Fruit fly (Drosophila melanogaster): ENCODE measurements around the gene disco-r.
A peak's percentile ranks its signal among the peaks of the same experiment; 100 is the strongest.

Gene disco-r

DNA sequence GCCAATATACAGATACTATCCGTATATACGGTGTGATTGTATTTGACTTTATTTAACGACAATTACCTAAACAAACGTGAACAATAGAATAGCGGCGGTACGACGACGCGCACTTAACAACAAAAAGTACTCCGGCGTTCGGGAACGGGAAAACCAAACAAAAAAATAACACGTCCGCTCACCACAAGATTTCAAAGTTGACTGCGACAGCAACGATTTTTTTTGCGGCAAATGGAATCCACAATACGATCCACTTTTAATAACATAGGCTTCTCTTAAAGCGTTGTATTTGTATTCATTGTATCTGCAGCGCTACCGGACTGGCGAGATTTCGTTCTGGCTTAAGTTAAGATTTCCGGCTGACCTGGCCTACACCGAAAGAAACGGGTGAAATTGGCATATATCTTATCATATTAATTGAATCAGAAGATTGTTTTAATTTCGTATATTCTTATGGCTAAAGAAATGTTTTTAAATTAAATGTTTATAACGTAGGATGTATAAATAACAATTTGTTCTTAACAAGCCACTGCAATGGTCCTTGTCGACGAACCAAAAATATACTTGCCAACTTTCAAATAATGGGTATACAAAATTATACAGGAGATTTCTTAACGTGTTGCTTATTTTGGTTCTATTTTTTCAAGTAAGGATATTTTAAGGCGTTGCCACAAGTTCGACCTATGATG, 43.9 kb downstream of the disco-r start, which contains the start of the genes CG42353 and CG42354 (continued):
- TF ChIP-seq grn (GFP tag; optimal IDR thresholded peaks at IDR 0.05) (peak; percentile 18), Rx (GFP tag; IDR thresholded peaks at IDR 0.05) (peak; percentile 88), Antp (GFP tag; optimal IDR thresholded peaks at IDR 0.05) (peak; percentile 67), sisA (GFP tag; IDR thresholded peaks at IDR 0.05) (peak; percentile 94), Hmr (GFP tag; optimal IDR thresholded peaks at IDR 0.05) (peak; percentile 97), corto (GFP tag; optimal IDR thresholded peaks at IDR 0.05) (peak; percentile 45), CG16813 (GFP tag; IDR thresholded peaks at IDR 0.05; ENCODE audit: partially characterized antibody) (no peak), Dek (tag; optimal IDR thresholded peaks at IDR 0.05) (peak; percentile 95), bowl (GFP tag; IDR thresholded peaks at IDR 0.05) (peak; percentile 73; the same call in 1 of the 2 replicates), CG10462 (GFP tag; optimal IDR thresholded peaks at IDR 0.05) (peak; percentile 95), B-H1 (GFP tag; IDR thresholded peaks at IDR 0.05) (peak; percentile 89), Hey (tag; optimal IDR thresholded peaks at IDR 0.05) (peak; percentile 79), onecut (GFP tag; IDR thresholded peaks at IDR 0.05) (peak; percentile 84), so (GFP tag; IDR thresholded peaks at IDR 0.05) (peak; percentile 94), dm (GFP tag; optimal IDR thresholded peaks at IDR 0.05) (peak; percentile 88), ind (GFP tag; optimal IDR thresholded peaks at IDR 0.05) (peak; percentile 95), CkIIα-i1 (GFP tag; IDR thresholded peaks at IDR 0.05) (no peak), chm (GFP tag; IDR thresholded peaks at IDR 0.05) (peak; percentile 89), CG3163 (GFP tag; optimal IDR thresholded peaks at IDR 0.05) (peak; percentile 90), CG10274 (GFP tag; optimal IDR thresholded peaks at IDR 0.05) (peak; percentile 80), CG10565 (GFP tag; optimal IDR thresholded peaks at IDR 0.05) (peak; percentile 71), Aef1 (GFP tag; IDR thresholded peaks at IDR 0.05) (peak; percentile 94), stc (GFP tag; IDR thresholded peaks at IDR 0.05) (peak; percentile 95), pzg (GFP tag; optimal IDR thresholded peaks at IDR 0.05) (peak; percentile 27), Nf-YB (GFP tag; optimal IDR thresholded peaks at IDR 0.05) (peak; percentile 86), cg (GFP tag; optimal IDR thresholded peaks at IDR 0.05) (peak; percentile 78), CG11504 (tag; optimal IDR thresholded peaks at IDR 0.05) (peak; percentile 94), CG3281 (GFP tag; optimal IDR thresholded peaks at IDR 0.05) (peak; percentile 95), Scr (GFP tag; IDR thresholded peaks at IDR 0.05; ENCODE audit: partially characterized antibody) (no peak), gfzf (GFP tag; optimal IDR thresholded peaks at IDR 0.05) (no peak), zen (tag; optimal IDR thresholded peaks at IDR 0.05) (peak; percentile 97), danr (GFP tag; IDR thresholded peaks at IDR 0.05) (peak; percentile 92), wek (GFP tag; optimal IDR thresholded peaks at IDR 0.05) (peak; percentile 87), kni (GFP tag; optimal IDR thresholded peaks at IDR 0.05) (peak; percentile 75), CG17361 (GFP tag; IDR thresholded peaks at IDR 0.05) (peak; percentile 98), D19B (GFP tag; optimal IDR thresholded peaks at IDR 0.05) (peak; percentile 87), pan (optimal IDR thresholded peaks at IDR 0.05) (no peak), pan (GFP tag; optimal IDR thresholded peaks at IDR 0.05 in 1 of 2, IDR thresholded peaks at IDR 0.05 in 1 of 2) (peak in 1 of 2 experiments; percentile 95), CG5953 (GFP tag; IDR thresholded peaks at IDR 0.05) (peak; percentile 86), NC2β (GFP tag; optimal IDR thresholded peaks at IDR 0.05) (peak; percentile 94), CG6689 (GFP tag; IDR thresholded peaks at IDR 0.05) (peak; percentile 95), Nf-YC (tag; optimal IDR thresholded peaks at IDR 0.05) (peak; percentile 86), Awh (GFP tag; IDR thresholded peaks at IDR 0.05) (peak; percentile 90), CG10147 (GFP tag; optimal IDR thresholded peaks at IDR 0.05) (peak; percentile 97), pb (GFP tag; optimal IDR thresholded peaks at IDR 0.05) (peak; percentile 82), slou (GFP tag; optimal IDR thresholded peaks at IDR 0.05) (peak; percentile 90), tll (GFP tag; optimal IDR thresholded peaks at IDR 0.05) (peak in 1 of 2 experiments; percentile 68), D (optimal IDR thresholded peaks at IDR 0.05) (no peak), D (GFP tag; optimal IDR thresholded peaks at IDR 0.05) (peak; percentile 95), CG8359 (GFP tag; optimal IDR thresholded peaks at IDR 0.05; ENCODE audit: borderline replicate concordance) (peak; percentile 90)

Data from whole organism, embryonic.